Fruit fly (Drosophila melanogaster) S2 (cell line): ENCODE results near the gene Ipp.

Experiments used
- CG8478 ChIP-seq: fragments of >200 bp; optimal IDR thresholded peaks from 2 replicates; lab custom pipeline; 2018
- CTCF ChIP-seq, 2 experiments: fragments of >200 bp; optimal IDR thresholded peaks; 2 replicates each; lab custom pipeline; 2018

Ipp gene

DNA sequence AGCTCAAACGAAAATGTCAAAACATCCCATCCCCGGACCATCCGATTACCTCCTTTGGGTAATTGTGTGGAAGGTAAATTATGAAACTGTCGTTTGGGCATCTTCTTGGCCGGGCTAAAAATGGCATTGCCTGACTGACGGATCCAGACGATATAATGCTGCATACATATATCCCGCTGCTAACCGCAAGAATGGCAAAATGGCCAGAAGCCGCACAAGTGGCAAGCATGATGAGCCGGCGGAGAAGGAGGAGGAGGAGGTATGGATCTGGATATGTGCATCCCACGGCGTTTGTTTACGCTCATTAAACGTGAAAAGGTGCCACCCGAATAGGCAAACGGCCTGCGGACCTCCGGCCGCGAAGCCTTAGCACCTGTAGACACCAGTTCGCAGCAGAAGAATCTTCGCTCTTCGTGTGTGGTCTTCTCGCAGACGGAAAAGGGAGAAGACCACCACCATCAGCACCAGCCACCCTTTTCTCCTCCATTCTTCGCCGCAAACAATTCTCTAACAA lies 30.4 kb downstream of the Ipp start:
- TF ChIP-seq CG8478 (lab: Kevin White, UChicago) (no peak), CTCF (optimal IDR thresholded peaks at IDR 0.05; lab: Kevin White, UChicago) (no peak)

DNA sequence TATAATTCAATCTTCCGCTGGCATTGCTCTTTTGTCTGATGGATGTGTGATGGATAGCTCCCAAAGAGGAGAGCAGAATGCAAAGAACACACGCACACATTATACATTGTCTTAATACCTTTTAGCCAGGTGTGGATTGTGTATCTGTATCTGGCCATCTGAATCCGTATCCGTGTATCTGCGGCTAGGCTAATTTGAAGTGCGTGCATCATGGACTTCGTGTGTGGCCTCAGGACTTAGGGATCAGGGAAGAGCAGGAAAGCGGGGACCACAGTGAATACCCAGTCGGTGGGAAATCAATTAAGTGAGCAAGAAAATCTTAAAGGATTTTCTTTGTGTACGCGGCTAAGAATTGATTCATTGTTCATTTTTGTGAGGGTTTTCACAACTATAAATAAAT lies 30.9 kb downstream of the Ipp start:
- no peak for TF ChIP-seq CTCF (optimal IDR thresholded peaks at IDR 0.05; lab: Kevin White, UChicago)
- TF ChIP-seq CG8478 (lab: Kevin White, UChicago): no peak

DNA sequence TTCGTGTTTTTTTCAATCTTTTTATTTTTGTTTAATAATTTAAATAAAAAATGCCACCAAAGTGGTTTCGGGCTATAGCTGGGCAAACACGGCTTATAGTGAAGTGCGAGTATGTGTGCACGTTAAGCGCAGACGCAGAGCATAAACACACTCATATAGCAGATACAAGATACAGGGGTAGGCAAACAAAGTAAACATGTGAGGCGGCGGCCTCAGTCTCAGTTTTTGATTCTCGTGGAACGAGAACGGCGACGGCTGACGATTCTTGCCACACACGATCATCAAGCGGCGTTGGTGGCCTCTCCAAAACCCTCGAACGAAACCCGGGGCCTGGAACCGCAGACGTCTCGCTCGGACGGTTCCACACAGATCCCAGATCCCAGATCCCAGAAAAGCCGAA lies 31.5 kb downstream of the Ipp start:
- TF ChIP-seq CTCF (optimal IDR thresholded peaks at IDR 0.05; lab: Kevin White, UChicago) (no peak), CG8478 (lab: Kevin White, UChicago) (no peak)

DNA sequence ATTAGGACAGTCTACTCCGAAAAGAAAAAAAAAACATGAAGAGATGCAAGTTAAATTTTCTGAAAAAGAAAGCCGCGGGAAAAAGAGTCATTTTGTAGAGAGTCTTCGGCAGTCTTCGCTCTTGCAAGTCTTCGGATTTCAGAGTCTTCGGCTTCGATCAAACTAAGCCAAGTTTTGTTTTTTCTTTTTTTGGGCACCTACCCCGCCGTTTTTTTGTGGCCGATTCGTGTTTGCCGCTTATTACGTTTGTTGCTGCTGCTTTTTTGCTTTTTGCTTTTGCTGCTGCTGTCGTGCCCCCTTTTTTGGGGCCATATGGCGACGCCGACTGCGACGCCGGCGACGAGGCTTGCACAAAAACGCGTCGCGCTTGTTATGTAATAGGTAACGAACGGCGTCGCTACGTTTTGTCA lies 33.5 kb downstream of the Ipp start:
- TF ChIP-seq CG8478 (lab: Kevin White, UChicago) (no peak), CTCF (optimal IDR thresholded peaks at IDR 0.05; lab: Kevin White, UChicago) (no peak)

DNA sequence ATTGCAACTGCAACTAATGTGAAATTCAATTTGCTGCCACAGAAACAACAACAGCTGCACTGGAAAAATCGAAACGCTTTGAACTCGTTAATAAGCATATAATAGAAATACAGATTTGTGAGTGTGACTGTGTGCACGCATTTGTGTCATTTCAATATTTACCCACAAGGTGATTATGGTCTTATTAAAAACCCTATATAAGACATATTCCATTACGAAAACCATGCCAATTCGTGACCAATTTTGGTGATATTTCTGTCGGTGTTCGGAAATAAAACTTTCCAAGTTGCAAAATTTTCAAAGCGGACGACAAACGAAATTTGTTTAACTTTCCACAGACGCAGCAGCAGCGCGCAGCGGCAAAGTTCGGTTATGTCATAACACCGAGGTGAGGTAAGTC lies 36.8 kb downstream of the Ipp start:
- TF ChIP-seq CTCF (optimal IDR thresholded peaks at IDR 0.05; lab: Kevin White, UChicago): no peak
- no peak for TF ChIP-seq CG8478 (lab: Kevin White, UChicago)

DNA sequence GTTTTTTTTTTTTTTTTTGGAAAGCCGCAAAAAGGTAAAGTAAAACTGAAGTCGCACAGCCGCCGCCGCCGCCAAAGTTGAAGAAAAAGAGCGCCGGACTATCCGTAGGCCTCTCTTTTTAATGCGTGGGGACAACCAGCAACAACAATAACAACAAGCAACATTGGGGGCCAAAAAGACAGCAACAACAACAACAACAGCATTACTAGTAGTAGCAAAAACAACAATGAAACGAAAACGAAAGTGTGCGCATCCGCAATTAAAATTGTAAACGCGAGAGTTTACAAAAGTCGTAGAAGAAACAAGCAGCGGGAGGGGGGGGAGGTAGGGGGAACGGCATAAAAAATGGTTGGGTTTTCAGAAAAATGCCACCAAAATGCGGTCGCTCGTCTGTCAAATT lies 37.3 kb downstream of the Ipp start:
- no peak for TF ChIP-seq CG8478 (lab: Kevin White, UChicago)
- no peak for TF ChIP-seq CTCF (optimal IDR thresholded peaks at IDR 0.05; lab: Kevin White, UChicago)

DNA sequence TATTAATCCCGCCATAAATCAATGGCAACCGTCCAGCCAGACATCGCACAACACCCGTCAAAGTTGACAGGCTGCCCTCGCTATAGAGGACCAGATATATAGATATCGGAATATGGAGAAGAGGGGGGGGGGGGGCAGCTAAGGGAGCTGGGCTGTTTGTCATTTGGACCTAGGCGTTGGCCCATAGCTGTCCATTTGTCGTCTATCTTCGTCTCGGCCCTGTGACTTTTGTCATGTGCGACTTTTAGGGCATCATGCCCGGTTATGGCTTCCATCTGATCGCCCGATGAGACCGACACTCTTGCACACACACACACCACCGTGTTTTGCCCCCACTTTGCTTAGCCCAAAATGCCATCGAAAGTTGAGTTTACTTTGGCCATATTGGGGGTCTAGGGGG lies 39.2 kb downstream of the Ipp start:
- TF ChIP-seq CTCF (optimal IDR thresholded peaks at IDR 0.05; lab: Kevin White, UChicago) (no peak), CG8478 (lab: Kevin White, UChicago) (no peak)

DNA sequence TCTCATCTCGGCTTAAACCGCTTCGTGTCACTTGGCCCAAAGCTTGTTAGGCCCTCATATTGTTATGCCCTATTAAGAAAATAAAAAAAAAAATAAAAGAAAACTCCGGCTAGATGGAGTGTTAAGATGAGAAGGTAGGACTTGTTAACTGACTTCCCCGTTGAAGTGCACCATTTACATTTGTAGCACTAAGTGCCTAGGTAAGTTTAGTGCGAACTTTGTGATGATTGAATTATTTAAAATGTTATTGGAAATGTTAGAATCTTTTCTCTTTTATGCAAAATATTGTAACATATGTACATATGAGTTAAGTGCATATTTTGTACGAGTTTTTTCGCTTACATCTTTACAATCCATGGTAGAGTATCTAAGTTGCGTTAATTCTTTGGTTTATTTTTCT lies 39.6 kb downstream of the Ipp start:
- TF ChIP-seq CG8478 (lab: Kevin White, UChicago) (no peak), CTCF (optimal IDR thresholded peaks at IDR 0.05; lab: Kevin White, UChicago) (no peak)

DNA sequence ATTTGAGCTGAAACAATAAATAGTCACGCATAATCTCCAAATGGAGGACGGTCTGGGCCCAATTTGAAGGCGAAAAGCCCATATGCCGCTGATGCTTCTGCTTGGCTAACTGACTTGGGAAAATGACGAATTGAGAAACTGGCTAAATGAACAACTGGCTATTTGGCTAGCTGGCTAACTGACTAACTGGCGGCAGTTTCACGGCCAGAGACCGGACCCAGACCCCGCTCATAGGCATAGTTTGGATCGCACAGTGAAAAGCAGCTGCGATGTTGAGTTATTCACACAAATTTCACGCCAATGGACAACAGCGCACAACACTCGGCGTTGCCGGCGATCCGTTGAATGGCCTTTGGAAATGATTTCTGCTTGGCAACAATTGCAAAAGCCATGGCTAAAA lies 40.0 kb downstream of the Ipp start:
- TF ChIP-seq CTCF (optimal IDR thresholded peaks at IDR 0.05; lab: Kevin White, UChicago) (no peak), CG8478 (lab: Kevin White, UChicago) (no peak)

DNA sequence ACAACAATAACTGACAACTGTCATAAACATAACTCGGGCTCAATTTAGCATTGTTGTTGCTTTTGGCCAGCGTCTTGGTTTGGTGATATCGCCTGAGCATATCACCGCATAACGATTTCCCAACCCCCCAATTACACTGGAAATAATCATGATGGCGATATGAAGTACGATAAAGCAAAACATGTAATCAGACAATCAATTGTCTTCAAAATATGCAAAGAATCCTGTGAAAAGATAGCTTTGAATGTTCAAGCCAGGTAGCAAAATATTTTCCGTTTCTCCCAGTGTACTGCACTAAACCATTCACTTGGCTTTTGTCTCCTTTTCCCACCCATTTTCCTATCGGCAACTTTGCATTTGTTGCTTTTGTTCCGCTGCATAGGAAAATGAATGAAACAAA lies 40.9 kb downstream of the Ipp start:
- TF ChIP-seq CTCF (optimal IDR thresholded peaks at IDR 0.05; lab: Kevin White, UChicago) (no peak), CG8478 (lab: Kevin White, UChicago) (no peak)

DNA sequence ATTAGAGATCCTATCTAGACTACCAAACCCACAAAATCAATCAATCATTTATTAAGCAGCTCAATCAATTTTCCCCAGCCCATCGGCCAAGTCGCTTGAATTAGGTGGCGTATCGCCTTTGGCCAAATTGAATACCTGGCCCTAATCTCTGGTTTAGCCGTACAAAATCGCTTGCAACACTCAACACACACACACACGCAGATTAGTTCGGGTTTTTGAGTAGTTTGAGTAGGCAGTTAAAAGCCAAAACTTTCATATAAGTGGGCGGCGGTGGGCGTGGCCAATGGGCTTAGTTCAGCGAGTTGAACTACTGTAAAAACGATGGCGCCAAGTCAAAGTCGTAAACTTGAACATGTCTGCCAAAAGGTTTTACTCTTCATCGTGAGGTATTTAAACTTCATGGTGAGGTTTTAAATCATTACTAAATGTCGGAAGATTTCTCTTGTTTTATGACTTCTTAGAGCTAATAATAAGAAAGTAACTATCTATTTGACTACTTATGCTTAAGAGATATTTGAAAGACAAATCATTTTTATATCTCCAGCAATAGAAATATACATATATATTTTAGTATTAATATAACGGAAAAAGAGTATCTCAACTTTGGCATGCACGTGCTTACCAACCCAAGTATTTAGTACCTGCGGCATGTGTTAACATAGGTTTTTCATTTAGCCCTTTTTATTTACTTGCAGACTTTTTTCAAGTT lies 42.8 kb downstream of the Ipp start:
- TF ChIP-seq CG8478 (lab: Kevin White, UChicago) (no peak), CTCF (optimal IDR thresholded peaks at IDR 0.05; lab: Kevin White, UChicago) (no peak)

DNA sequence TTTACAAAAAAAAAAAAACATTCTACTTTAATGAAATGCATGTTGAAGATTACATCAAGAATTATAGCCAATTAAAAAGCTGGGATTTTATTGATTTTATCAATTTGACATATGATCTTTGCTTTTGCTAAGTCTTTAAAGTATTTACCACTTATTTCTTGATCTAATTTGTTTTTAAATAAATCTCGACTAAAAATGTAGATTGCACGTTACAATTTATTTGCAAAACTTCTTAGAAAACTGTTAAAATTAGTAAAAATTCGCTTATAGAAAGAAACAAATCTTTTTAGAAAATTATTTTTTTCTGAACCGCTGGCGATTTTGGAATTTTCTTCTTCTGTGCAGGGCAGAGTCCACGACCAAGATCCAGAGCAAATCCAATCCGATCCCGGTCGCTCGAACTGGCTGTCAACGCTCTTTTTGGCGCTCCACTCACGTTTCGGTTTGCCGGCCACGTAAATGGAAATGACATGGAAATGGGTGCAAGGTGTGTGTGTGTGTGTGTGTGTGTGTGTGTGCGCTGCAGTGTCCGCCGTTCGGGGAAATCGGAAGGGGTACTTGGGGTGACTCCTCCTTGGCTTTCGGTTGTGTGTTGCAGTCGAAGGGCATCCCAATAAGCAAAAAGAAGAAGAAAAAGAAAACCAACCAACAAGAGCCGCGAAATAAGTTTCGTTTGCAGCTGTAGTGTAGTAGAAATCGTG lies 43.7 kb downstream of the Ipp start:
- TF ChIP-seq CTCF (optimal IDR thresholded peaks at IDR 0.05; lab: Kevin White, UChicago) (no peak), CG8478 (lab: Kevin White, UChicago) (no peak)

DNA sequence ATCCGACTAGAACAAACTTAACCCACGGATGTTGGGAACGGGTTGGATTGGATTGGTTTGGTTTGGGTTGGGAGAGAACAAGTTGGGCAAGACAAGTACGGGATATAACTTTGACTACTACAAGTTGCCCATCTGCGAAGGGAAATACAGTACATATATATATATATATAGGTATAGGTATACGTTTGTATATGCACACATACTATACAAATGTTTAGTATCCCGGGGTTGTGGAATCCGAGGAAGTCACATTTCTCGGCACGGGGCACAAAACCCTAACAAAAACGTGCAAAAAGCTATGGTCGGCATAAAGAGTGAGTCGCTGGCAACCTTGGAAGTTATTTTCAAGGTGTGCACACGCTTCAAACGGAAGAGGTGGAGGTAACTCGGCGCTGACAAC lies 45.3 kb downstream of the Ipp start:
- TF ChIP-seq CTCF (optimal IDR thresholded peaks at IDR 0.05; lab: Kevin White, UChicago) (no peak), CG8478 (lab: Kevin White, UChicago) (no peak)

DNA sequence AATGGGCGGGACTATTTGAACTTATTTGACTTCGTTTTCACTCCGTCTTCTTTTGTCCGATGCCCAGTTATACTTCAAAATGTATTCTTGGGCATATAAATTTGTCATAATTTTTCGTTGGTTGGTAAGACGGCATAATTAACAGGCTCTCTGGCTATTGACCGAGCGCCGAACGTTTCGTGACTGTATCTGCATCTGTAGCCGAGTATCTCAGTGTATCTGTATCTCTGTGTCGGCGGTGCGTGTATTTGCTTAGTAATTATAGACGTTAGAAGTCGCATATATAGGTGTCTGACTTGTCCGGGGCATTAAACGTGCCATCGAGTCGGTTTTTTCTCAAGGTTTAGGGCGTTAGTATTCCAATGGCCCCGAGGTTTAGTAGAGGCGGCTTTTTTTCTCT lies 46.6 kb downstream of the Ipp start:
- TF ChIP-seq CTCF (optimal IDR thresholded peaks at IDR 0.05; lab: Kevin White, UChicago): no peak
- TF ChIP-seq CG8478 (lab: Kevin White, UChicago): no peak

DNA sequence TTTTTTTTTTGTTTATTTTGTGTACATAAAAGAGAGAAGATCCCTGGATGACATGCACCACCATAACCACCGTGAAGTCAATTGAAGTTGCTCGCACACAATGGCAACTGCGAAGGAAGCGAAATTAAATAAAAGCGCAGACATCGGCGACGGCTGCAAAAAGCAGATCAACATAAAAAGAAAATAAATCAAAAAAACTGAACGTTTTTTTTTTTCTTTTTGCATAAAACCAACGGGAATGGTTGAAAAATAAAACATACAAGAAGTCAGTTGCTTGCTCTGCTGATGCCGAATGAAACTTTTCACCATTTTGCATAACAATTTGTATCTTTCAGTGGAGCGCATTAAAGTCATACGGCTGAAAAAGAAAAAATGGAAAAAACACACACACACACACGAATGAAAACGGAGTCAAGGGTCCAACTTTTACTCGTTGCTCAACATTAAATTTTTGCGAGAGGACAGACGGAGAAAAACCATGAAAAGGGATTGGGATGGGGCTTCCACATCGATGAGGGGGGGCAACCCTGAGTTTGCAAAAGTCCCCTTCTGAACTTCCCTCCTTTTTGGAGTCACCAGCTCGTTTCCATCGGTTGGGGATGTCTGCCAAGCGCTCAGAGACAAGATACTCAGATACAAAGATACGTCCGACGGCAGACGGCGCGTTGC lies 47.8 kb downstream of the Ipp start:
- no peak for TF ChIP-seq CTCF (optimal IDR thresholded peaks at IDR 0.05; lab: Kevin White, UChicago)
- TF ChIP-seq CG8478 (lab: Kevin White, UChicago): no peak
